Worm (Caenorhabditis elegans) whole organism, L2 larva: ENCODE results near the gene M01B2.8.
"Not testable (repeated sequence)": the region's sequence is repeated elsewhere in the genome, so short reads cannot be mapped to it uniquely, and the experiment has no call there.

Experiments used
- egl-27 ChIP-seq: sonication (generic microtip); optimal IDR thresholded peaks from 3 replicates; lab custom pipeline; 2017; ENCODE audit warnings: missing biosample characterization, missing genetic modification reagents, missing genetic modification characterization
- ztf-11 ChIP-seq: sonication (generic microtip); optimal IDR thresholded peaks from 2 replicates; lab custom pipeline; 2017; ENCODE audit warnings: missing biosample characterization, missing genetic modification characterization

- TF ChIP-seq ztf-11, egl-27 (tag; lab: Kevin White, UChicago): not testable (repeated sequence)
Measured at ce11 chrV:15215175-15215574, 44.8 kb upstream of the M01B2.8 start, which contains the start of gene sri-26.
